Worm (Caenorhabditis elegans) whole organism, early embryonic: ENCODE data around the gene gcy-7.
A peak's percentile ranks its signal among the peaks of the same experiment; 100 is the strongest.

Experiments used
- B0310.2 ChIP-seq: sonication (generic microtip); optimal IDR thresholded peaks from 2 replicates; lab custom pipeline; 2016; ENCODE audit warnings: mild to moderate bottlenecking, missing genetic modification characterization, missing compliant biosample characterization
- F13C5.2 ChIP-seq: sonication (generic microtip); optimal IDR thresholded peaks from 2 replicates; lab custom pipeline; 2017; ENCODE audit warnings: mild to moderate bottlenecking, missing genetic modification characterization, inconsistent platforms, missing compliant biosample characterization
- aly-1 ChIP-seq: sonication (generic microtip); optimal IDR thresholded peaks from 2 replicates; lab custom pipeline; 2016; ENCODE audit warnings: missing genetic modification characterization, missing compliant biosample characterization
- ama-1 ChIP-seq: fragments of 150-350 bp; optimal IDR thresholded peaks from 2 replicates; lab custom pipeline; 2014
- ceh-13 ChIP-seq: fragments of 200-800 bp; sonication (Bioruptor generic); optimal IDR thresholded peaks from 2 replicates; lab custom pipeline; 2018; ENCODE audit warnings: mild to moderate bottlenecking, missing genetic modification characterization, missing compliant biosample characterization
- ceh-36 ChIP-seq: sonication (generic microtip); optimal IDR thresholded peaks from 2 replicates; lab custom pipeline; 2016; ENCODE audit warnings: missing genetic modification characterization, inconsistent platforms, missing compliant biosample characterization
- ets-7 ChIP-seq: sonication (generic microtip); optimal IDR thresholded peaks from 2 replicates; lab custom pipeline; 2016; ENCODE audit warnings: missing genotype, missing genetic modification characterization, missing compliant biosample characterization
- flt-1 ChIP-seq: fragments of 200-800 bp; sonication (Bioruptor generic); IDR thresholded peaks from 2 replicates; pipeline ENCODE4 v1.3.6; 2022; ENCODE audit warnings: missing genetic modification characterization, missing compliant biosample characterization
- hmbx-1 ChIP-seq: sonication (generic microtip); optimal IDR thresholded peaks from 2 replicates; lab custom pipeline; 2016; ENCODE audit warnings: mild to moderate bottlenecking, missing genetic modification characterization, missing compliant biosample characterization
- hmg-4 ChIP-seq: fragments of 200-800 bp; sonication (Bioruptor generic); optimal IDR thresholded peaks from 2 replicates; lab custom pipeline; 2018; ENCODE audit warnings: mild to moderate bottlenecking, missing genetic modification characterization, missing compliant biosample characterization
- hnd-1 ChIP-seq: sonication (generic microtip); optimal IDR thresholded peaks from 2 replicates; lab custom pipeline; 2016; ENCODE audit warnings: missing genetic modification characterization, missing compliant biosample characterization
- pes-1 ChIP-seq: fragments of 200-800 bp; sonication (Bioruptor generic); IDR thresholded peaks from 2 replicates; pipeline ENCODE4 v1.3.6; 2022; ENCODE audit warnings: missing genetic modification reagents, missing genetic modification characterization, missing compliant biosample characterization
- scrt-1 ChIP-seq: fragments of 200-800 bp; sonication (Bioruptor generic); IDR thresholded peaks from 2 replicates; pipeline ENCODE4 v1.3.6; 2022; ENCODE audit warnings: missing genetic modification characterization, missing compliant biosample characterization
- sea-1 ChIP-seq: fragments of 200-800 bp; sonication (Bioruptor generic); conservative IDR thresholded peaks from 2 replicates; pipeline ENCODE4 v1.3.6; 2022; ENCODE audit warnings: missing genetic modification characterization, missing compliant biosample characterization
- tbx-11 ChIP-seq: fragments of 200-800 bp; sonication (Bioruptor generic); IDR thresholded peaks from 2 replicates; pipeline ENCODE4 v1.3.6; 2022; ENCODE audit warnings: missing genetic modification characterization, missing compliant biosample characterization
- tbx-37 ChIP-seq: fragments of 200-800 bp; sonication (Bioruptor generic); conservative IDR thresholded peaks from 2 replicates; pipeline ENCODE4 v1.3.6; 2022; ENCODE audit warnings: missing genetic modification reagents, missing genetic modification characterization, missing compliant biosample characterization
- tra-4 ChIP-seq: sonication (generic microtip); optimal IDR thresholded peaks from 2 replicates; lab custom pipeline; 2017; ENCODE audit warnings: missing genetic modification characterization, missing compliant biosample characterization

The gcy-7 gene

DNA sequence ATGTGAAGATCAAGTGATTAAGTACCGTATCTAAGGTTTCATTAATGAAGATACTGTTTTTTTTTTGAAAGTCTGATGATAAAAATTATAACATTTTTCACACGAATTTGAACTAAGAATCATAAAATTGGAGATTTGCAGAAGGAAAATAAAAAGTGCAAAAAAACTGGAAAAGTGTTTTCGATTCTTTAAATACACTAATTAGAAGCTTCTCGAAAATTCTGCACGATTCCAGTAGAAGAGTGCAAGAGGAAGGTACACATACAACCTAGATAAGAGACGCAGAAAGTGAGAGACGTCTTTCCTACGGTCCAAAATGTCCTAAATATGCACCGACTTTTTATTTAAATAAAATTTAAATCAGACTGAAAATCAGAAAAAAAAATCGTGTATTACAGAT, 39.1 kb downstream of the gcy-7 start:
- TF ChIP-seq sea-1 (GFP tag; lab: Robert Waterston, UW): no peak

- TF ChIP-seq tbx-37 (GFP tag; lab: Robert Waterston, UW) (no peak), aly-1 (tag; lab: Kevin White, UChicago) (no peak), tra-4 (no peak), flt-1 (GFP tag; lab: Robert Waterston, UW) (no peak), F13C5.2 (no peak), ets-7 (no peak), pes-1 (GFP tag; lab: Robert Waterston, UW) (no peak)
Measured at ce11 chrV:8426741-8427457, 39.7 kb downstream of the gcy-7 start.

- TF ChIP-seq scrt-1: no peak
- TF ChIP-seq flt-1 (GFP tag; lab: Robert Waterston, UW): no peak
- no peak for TF ChIP-seq F13C5.2
- TF ChIP-seq tra-4: no peak
- TF ChIP-seq B0310.2 (tag; lab: Kevin White, UChicago): no peak
- TF ChIP-seq ceh-36 (tag; lab: Kevin White, UChicago): no peak
- TF ChIP-seq aly-1 (tag; lab: Kevin White, UChicago): no peak
Measured at ce11 chrV:8428585-8429414, 41.6 kb downstream of the gcy-7 start.

DNA sequence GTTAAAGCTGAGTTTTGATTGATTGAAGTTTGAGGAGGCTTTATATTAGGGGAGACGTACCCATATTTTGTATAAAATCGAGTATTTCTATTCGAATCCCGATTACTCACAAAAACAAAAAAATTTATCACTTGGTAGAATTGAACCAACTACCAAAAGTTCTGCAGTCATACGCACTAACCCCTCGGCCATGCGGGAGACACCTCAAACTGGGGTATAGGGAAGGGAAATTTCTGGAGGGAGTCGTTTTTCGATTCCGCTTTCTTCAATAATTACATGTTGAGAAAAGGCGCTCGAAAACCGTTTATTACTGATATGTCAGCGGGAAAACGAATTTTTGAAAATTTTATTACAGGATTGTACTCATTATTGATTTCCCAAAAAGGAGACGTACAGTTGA, 44.1 kb downstream of the gcy-7 start:
- TF ChIP-seq sea-1 (GFP tag; lab: Robert Waterston, UW) (peak; percentile 80), pes-1 (GFP tag; lab: Robert Waterston, UW) (peak; percentile 86), tbx-11 (GFP tag; lab: Robert Waterston, UW) (peak; percentile 75), scrt-1 (peak; percentile 84), flt-1 (GFP tag; lab: Robert Waterston, UW) (peak; percentile 80), tbx-37 (GFP tag; lab: Robert Waterston, UW) (peak; percentile 60)

- TF ChIP-seq tbx-11 (GFP tag; lab: Robert Waterston, UW) (no peak), scrt-1 (no peak), B0310.2 (tag; lab: Kevin White, UChicago) (no peak), tbx-37 (GFP tag; lab: Robert Waterston, UW) (no peak), ama-1 (lab: Kevin White, UChicago) (no peak), ets-7 (no peak), flt-1 (GFP tag; lab: Robert Waterston, UW) (no peak), tra-4 (no peak), ceh-36 (tag; lab: Kevin White, UChicago) (no peak), hmbx-1 (tag; lab: Kevin White, UChicago) (no peak), ceh-13 (GFP tag; lab: Kevin White, UChicago) (no peak), hmg-4 (GFP tag; lab: Kevin White, UChicago) (no peak), hnd-1 (tag; lab: Kevin White, UChicago) (no peak), sea-1 (GFP tag; lab: Robert Waterston, UW) (no peak)
Measured at ce11 chrV:8434400-8434827, 47.3 kb downstream of the gcy-7 start.

DNA sequence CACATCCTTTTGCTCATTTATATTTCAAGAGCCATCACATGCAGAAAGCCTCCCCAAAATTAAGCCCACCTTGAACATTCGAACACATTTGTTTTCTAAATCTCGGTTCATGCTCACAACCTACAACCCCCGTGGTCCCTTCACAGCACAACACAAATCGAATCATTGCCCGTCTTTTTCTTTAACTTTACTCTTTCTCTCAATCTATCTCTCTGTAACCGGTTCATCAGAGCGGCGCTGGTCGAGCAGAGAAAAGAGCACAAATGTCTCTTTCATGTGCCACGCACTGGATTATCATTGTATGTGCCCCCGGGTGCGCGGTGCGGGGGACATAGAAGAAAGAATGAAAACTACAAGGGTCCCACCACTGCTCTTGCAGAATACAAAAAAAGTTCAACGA, 48.1 kb downstream of the gcy-7 start:
- TF ChIP-seq ceh-13 (GFP tag; lab: Kevin White, UChicago) (no peak), sea-1 (GFP tag; lab: Robert Waterston, UW) (no peak), F13C5.2 (no peak), hnd-1 (tag; lab: Kevin White, UChicago) (no peak), flt-1 (GFP tag; lab: Robert Waterston, UW) (no peak)

ce11 chrV:8437358-8437757, 50.2 kb downstream of the gcy-7 start:
- TF ChIP-seq scrt-1: no peak
- no peak for TF ChIP-seq B0310.2 (tag; lab: Kevin White, UChicago)
- no peak for TF ChIP-seq tbx-37 (GFP tag; lab: Robert Waterston, UW)
- no peak for TF ChIP-seq aly-1 (tag; lab: Kevin White, UChicago)
- TF ChIP-seq F13C5.2: no peak
- TF ChIP-seq flt-1 (GFP tag; lab: Robert Waterston, UW): no peak
- TF ChIP-seq ama-1 (lab: Kevin White, UChicago): no peak
- no peak for TF ChIP-seq sea-1 (GFP tag; lab: Robert Waterston, UW)
- no peak for TF ChIP-seq hnd-1 (tag; lab: Kevin White, UChicago)
- TF ChIP-seq hmbx-1 (tag; lab: Kevin White, UChicago): no peak
- TF ChIP-seq ceh-36 (tag; lab: Kevin White, UChicago): no peak
- TF ChIP-seq hmg-4 (GFP tag; lab: Kevin White, UChicago): no peak
- no peak for TF ChIP-seq pes-1 (GFP tag; lab: Robert Waterston, UW)
- TF ChIP-seq tra-4: no peak
- TF ChIP-seq ceh-13 (GFP tag; lab: Kevin White, UChicago): no peak
